Worm (Caenorhabditis elegans) whole organism, L1 larva: ENCODE measurements around the gene unc-60.
A peak's percentile ranks its signal among the peaks of the same experiment; 100 is the strongest.

Experiments
- C04F5.9 ChIP-seq: sonication (generic microtip); optimal IDR thresholded peaks from 2 replicates; lab custom pipeline; 2016; ENCODE audit warnings: missing genetic modification characterization, missing compliant biosample characterization
- C16A3.4 ChIP-seq: fragments of 150-350 bp; optimal IDR thresholded peaks from 2 replicates; lab custom pipeline; 2014; ENCODE audit warnings: missing biosample characterization, missing genetic modification characterization
- F16B12.6 ChIP-seq: fragments of 150-350 bp; optimal IDR thresholded peaks from 2 replicates; lab custom pipeline; 2014; ENCODE audit warnings: missing biosample characterization, missing genetic modification characterization
- ama-1 ChIP-seq: fragments of 150-350 bp; optimal IDR thresholded peaks from 2 replicates; lab custom pipeline; 2014
- blmp-1 ChIP-seq: fragments of 150-350 bp; optimal IDR thresholded peaks from 2 replicates; lab custom pipeline; 2014; ENCODE audit warnings: missing biosample characterization, missing genetic modification characterization
- ceh-82 ChIP-seq, 3 experiments: fragments of 150-350 bp in 1 of 3; sonication (generic microtip) in 2 of 3; optimal IDR thresholded peaks; 2 replicates each; lab custom pipeline; 2014 to 2017; ENCODE audit warnings: missing biosample characterization in 3 of 3, missing genetic modification characterization in 3 of 3
- ceh-90 ChIP-seq: sonication (generic microtip); optimal IDR thresholded peaks from 2 replicates; lab custom pipeline; 2016; ENCODE audit warnings: missing genetic modification characterization, missing compliant biosample characterization
- dpl-1 ChIP-seq, 3 experiments: fragments of 150-350 bp in 2 of 3; sonication (generic microtip) in 1 of 3; optimal IDR thresholded peaks; 2 replicates each; lab custom pipeline; 2014 to 2017; ENCODE audit warnings: missing biosample characterization in 3 of 3, missing genetic modification characterization in 3 of 3, missing genetic modification reagents in 3 of 3
- dsc-1 ChIP-seq: sonication (generic microtip); optimal IDR thresholded peaks from 2 replicates; lab custom pipeline; 2016; ENCODE audit warnings: mild to moderate bottlenecking, missing genetic modification characterization, missing compliant biosample characterization
- efl-1 ChIP-seq, 4 experiments: fragments of 150-350 bp; optimal IDR thresholded peaks in 3 of 4; peaks in 1 of 4; 1 replicate in 1 of 4; 2 replicates in 3 of 4; lab custom pipeline; 2014; ENCODE audit warnings: missing biosample characterization in 2 of 4, missing genetic modification characterization in 2 of 4, missing genetic modification reagents in 2 of 4
- efl-3 ChIP-seq: fragments of 200-800 bp; sonication (Bioruptor generic); optimal IDR thresholded peaks from 2 replicates; lab custom pipeline; 2018; ENCODE audit warnings: mild to moderate bottlenecking, missing genetic modification characterization, missing compliant biosample characterization
- egl-27 ChIP-seq, 2 experiments: fragments of 150-350 bp in 1 of 2; sonication (generic microtip); optimal IDR thresholded peaks; 3 replicates each; lab custom pipeline; 2017 to 2018; ENCODE audit warnings: missing biosample characterization in 2 of 2, missing genetic modification characterization in 2 of 2, missing genetic modification reagents in 2 of 2
- elt-2 ChIP-seq: sonication (generic microtip); optimal IDR thresholded peaks from 2 replicates; lab custom pipeline; 2016; ENCODE audit warnings: missing genetic modification characterization, mild to moderate bottlenecking, inconsistent platforms, missing compliant biosample characterization, missing genetic modification reagents
- elt-3 ChIP-seq, 6 experiments: fragments of 150-350 bp in 1 of 6; sonication (generic microtip); optimal IDR thresholded peaks; 2 replicates each; lab custom pipeline; 2017 to 2018; ENCODE audit warnings: missing biosample characterization in 6 of 6, missing genetic modification characterization in 6 of 6, inconsistent platforms in 1 of 6
- fkh-8 ChIP-seq: sonication (generic microtip); optimal IDR thresholded peaks from 2 replicates; lab custom pipeline; 2016; ENCODE audit warnings: mild to moderate bottlenecking, missing genetic modification characterization, missing compliant biosample characterization
- hlh-4 ChIP-seq: sonication (generic microtip); optimal IDR thresholded peaks from 2 replicates; lab custom pipeline; 2016; ENCODE audit warnings: mild to moderate bottlenecking, missing genetic modification characterization, missing compliant biosample characterization
- hpl-2 ChIP-seq: fragments of 150-350 bp; optimal IDR thresholded peaks from 2 replicates; lab custom pipeline; 2014; ENCODE audit warnings: missing biosample characterization, missing genetic modification reagents, missing genetic modification characterization
- irx-1 ChIP-seq: sonication (generic microtip); optimal IDR thresholded peaks from 2 replicates; lab custom pipeline; 2016; ENCODE audit warnings: missing genetic modification characterization, missing compliant biosample characterization
- isw-1 ChIP-seq: fragments of 200-800 bp; sonication (Bioruptor generic); IDR thresholded peaks from 2 replicates; pipeline ENCODE4 v1.3.6; 2022; ENCODE audit warnings: missing genetic modification characterization, missing compliant biosample characterization
- jun-1 ChIP-seq: fragments of 150-350 bp; optimal IDR thresholded peaks from 2 replicates; lab custom pipeline; 2014; ENCODE audit warnings: missing biosample characterization, missing genetic modification reagents, missing genetic modification characterization
- lin-13 ChIP-seq: fragments of 150-350 bp; optimal IDR thresholded peaks from 2 replicates; lab custom pipeline; 2014; ENCODE audit warnings: missing biosample characterization, missing genetic modification reagents, missing genetic modification characterization
- lin-14 ChIP-seq: fragments of 200-800 bp; sonication (Bioruptor generic); optimal IDR thresholded peaks from 2 replicates; lab custom pipeline; 2018; ENCODE audit warnings: mild to moderate bottlenecking, missing genetic modification characterization, moderate library complexity, missing compliant biosample characterization
- lin-35 ChIP-seq, 2 experiments: fragments of 150-350 bp; optimal IDR thresholded peaks; 2 replicates each; lab custom pipeline; 2014; ENCODE audit warnings: missing biosample characterization in 2 of 2, missing genetic modification characterization in 2 of 2, missing genetic modification reagents in 2 of 2
- lsy-2 ChIP-seq, 2 experiments: fragments of 150-350 bp; optimal IDR thresholded peaks; 2 replicates each; lab custom pipeline; 2014; ENCODE audit warnings: missing biosample characterization in 2 of 2, missing genetic modification characterization in 2 of 2
- mdl-1 ChIP-seq, 2 experiments: fragments of 150-350 bp; optimal IDR thresholded peaks; 2 replicates each; lab custom pipeline; 2014 to 2017; ENCODE audit warnings: missing biosample characterization in 2 of 2, missing genetic modification characterization in 2 of 2, inconsistent platforms in 1 of 2
- mep-1 ChIP-seq: fragments of 150-350 bp; optimal IDR thresholded peaks from 2 replicates; lab custom pipeline; 2014; ENCODE audit warnings: missing biosample characterization, missing genetic modification characterization
- nhr-19 ChIP-seq: fragments of 200-800 bp; sonication (Bioruptor generic); conservative IDR thresholded peaks from 2 replicates; pipeline ENCODE4 v1.3.6; 2022; ENCODE audit warnings: missing genetic modification characterization, missing compliant biosample characterization
- nhr-20 ChIP-seq: sonication (generic microtip); optimal IDR thresholded peaks from 2 replicates; lab custom pipeline; 2016; ENCODE audit warnings: mild to moderate bottlenecking, missing genetic modification characterization, missing compliant biosample characterization
- nhr-47 ChIP-seq: sonication (generic microtip); optimal IDR thresholded peaks from 2 replicates; lab custom pipeline; 2016; ENCODE audit warnings: mild to moderate bottlenecking, missing genetic modification characterization, moderate library complexity, missing compliant biosample characterization
- nhr-71 ChIP-seq: sonication (generic microtip); optimal IDR thresholded peaks from 2 replicates; lab custom pipeline; 2016; ENCODE audit warnings: mild to moderate bottlenecking, missing genetic modification characterization, moderate library complexity, missing compliant biosample characterization
- nhr-77 ChIP-seq: fragments of 150-350 bp; optimal IDR thresholded peaks from 2 replicates; lab custom pipeline; 2014; ENCODE audit warnings: missing biosample characterization, missing genetic modification characterization
- nhr-85 ChIP-seq: sonication (generic microtip); peaks from one replicate; lab custom pipeline; 2016; ENCODE audit warnings: missing genetic modification characterization, inconsistent platforms, missing compliant biosample characterization
- nhr-90 ChIP-seq: sonication (generic microtip); optimal IDR thresholded peaks from 2 replicates; lab custom pipeline; 2016; ENCODE audit warnings: mild to moderate bottlenecking, missing genetic modification characterization, missing compliant biosample characterization; ENCODE audit not compliant: poor library complexity
- pqm-1 ChIP-seq: sonication (generic microtip); optimal IDR thresholded peaks from 3 replicates; lab custom pipeline; 2017; ENCODE audit warnings: missing biosample characterization, missing genetic modification characterization
- rnt-1 ChIP-seq: sonication (generic microtip); optimal IDR thresholded peaks from 2 replicates; lab custom pipeline; 2016; ENCODE audit warnings: mild to moderate bottlenecking, missing genetic modification characterization, moderate library complexity, missing compliant biosample characterization
- skn-1 ChIP-seq: fragments of 150-350 bp; optimal IDR thresholded peaks from 2 replicates; lab custom pipeline; 2014; ENCODE audit warnings: missing biosample characterization, missing genetic modification characterization
- snu-23 ChIP-seq: sonication (generic microtip); optimal IDR thresholded peaks from 2 replicates; lab custom pipeline; 2016; ENCODE audit warnings: missing genetic modification characterization, missing compliant biosample characterization
- swsn-7 ChIP-seq: sonication (generic microtip); optimal IDR thresholded peaks from 2 replicates; lab custom pipeline; 2016; ENCODE audit warnings: missing genetic modification characterization, missing compliant biosample characterization
- tbx-2 ChIP-seq: sonication (generic microtip); optimal IDR thresholded peaks from 2 replicates; lab custom pipeline; 2016; ENCODE audit warnings: missing genetic modification characterization, missing compliant biosample characterization
- unc-86 ChIP-seq: sonication (generic microtip); optimal IDR thresholded peaks from 2 replicates; lab custom pipeline; 2016; ENCODE audit warnings: missing genetic modification characterization, missing compliant biosample characterization
- xbp-1 ChIP-seq: sonication (generic microtip); optimal IDR thresholded peaks from 2 replicates; lab custom pipeline; 2016; ENCODE audit warnings: missing genetic modification characterization, missing compliant biosample characterization
- zip-4 ChIP-seq: fragments of 200-800 bp; sonication (Bioruptor generic); optimal IDR thresholded peaks from 2 replicates; lab custom pipeline; 2018; ENCODE audit warnings: mild to moderate bottlenecking, missing genetic modification characterization, moderate library complexity, missing compliant biosample characterization
- ztf-11 ChIP-seq, 2 experiments: sonication (generic microtip); optimal IDR thresholded peaks; 2 replicates each; lab custom pipeline; 2016 to 2017; ENCODE audit warnings: missing genetic modification characterization in 2 of 2, missing biosample characterization in 1 of 2, missing compliant biosample characterization in 1 of 2
- ztf-4 ChIP-seq: fragments of 150-350 bp; optimal IDR thresholded peaks from 2 replicates; lab custom pipeline; 2014; ENCODE audit warnings: missing biosample characterization, missing genetic modification characterization

The unc-60 gene

ce11 chrV:1474486-1475125, at the start of gene unc-60, which contains the start of gene F53E2.2:
unc-60 (plus strand) TSS chrV:1475086.
F53E2.2 (plus strand) TSS chrV:1475086.
- TF ChIP-seq efl-1 (optimal IDR thresholded peaks at IDR 0.05; lab: Kevin White, UChicago) (peak; percentile 49 to 57), efl-1 (GFP tag; optimal IDR thresholded peaks at IDR 0.05 in 1 of 2; lab: Kevin White, UChicago) (peak; percentile 40 to 93), blmp-1 (tag; lab: Kevin White, UChicago) (peak; percentile 49), dpl-1 (GFP tag; optimal IDR thresholded peaks at IDR 0.05; lab: Kevin White, UChicago) (peak; percentile 2 to 35 (median 19)), jun-1 (tag; lab: Kevin White, UChicago) (peak; percentile 68), nhr-47 (peak; percentile 72), isw-1 (GFP tag; lab: Robert Waterston, UW) (peak; percentile 30; the same call in 1 of the 2 replicates), ztf-4 (tag; lab: Kevin White, UChicago) (peak; percentile 72), ceh-82 (tag; optimal IDR thresholded peaks at IDR 0.05; lab: Kevin White, UChicago) (peak in 2 of 3 experiments; percentile 69 to 78), mep-1 (tag; lab: Kevin White, UChicago) (peak; percentile 59), rnt-1 (tag; lab: Kevin White, UChicago) (peak; percentile 49), tbx-2 (tag; lab: Kevin White, UChicago) (peak; percentile 68), fkh-8 (tag; lab: Kevin White, UChicago) (peak; percentile 45), snu-23 (GFP tag; lab: Kevin White, UChicago) (peak; percentile 80), elt-2 (tag; lab: Kevin White, UChicago) (peak; percentile 5), zip-4 (no peak), efl-3 (GFP tag; lab: Kevin White, UChicago) (no peak), F16B12.6 (tag; lab: Kevin White, UChicago) (no peak), nhr-77 (tag; lab: Kevin White, UChicago) (peak; percentile 59), pqm-1 (tag; lab: Kevin White, UChicago) (no peak), xbp-1 (tag; lab: Kevin White, UChicago) (peak; percentile 44), nhr-71 (tag; lab: Kevin White, UChicago) (peak; percentile 82), nhr-85 (tag; lab: Kevin White, UChicago) (peak; percentile 74), nhr-20 (tag; lab: Kevin White, UChicago) (peak; percentile 40), egl-27 (tag; optimal IDR thresholded peaks at IDR 0.05; lab: Kevin White, UChicago) (peak; percentile 34 to 46), dsc-1 (peak; percentile 46), nhr-90 (tag; lab: Kevin White, UChicago) (peak; percentile 25), ceh-90 (no peak), ama-1 (lab: Kevin White, UChicago) (no peak), C04F5.9 (tag; lab: Kevin White, UChicago) (no peak), unc-86 (peak; percentile 65), lin-13 (peak; percentile 34), elt-3 (tag; optimal IDR thresholded peaks at IDR 0.05; lab: Kevin White, UChicago) (no peak), hlh-4 (no peak), mdl-1 (tag; optimal IDR thresholded peaks at IDR 0.05; lab: Kevin White, UChicago) (peak in 1 of 2 experiments; percentile 47), C16A3.4 (peak; percentile 35), lin-14 (GFP tag; lab: Kevin White, UChicago) (peak; percentile 98), ztf-11 (tag; optimal IDR thresholded peaks at IDR 0.05; lab: Kevin White, UChicago) (peak in 1 of 2 experiments; percentile 54), swsn-7 (tag; lab: Kevin White, UChicago) (peak; percentile 60), nhr-19 (GFP tag; lab: Robert Waterston, UW) (no peak; the same call in 1 of the 2 replicates), lsy-2 (tag; optimal IDR thresholded peaks at IDR 0.05; lab: Kevin White, UChicago) (peak; percentile 15 to 56), hpl-2 (GFP tag; lab: Kevin White, UChicago) (no peak), irx-1 (tag; lab: Kevin White, UChicago) (peak; percentile 29), skn-1 (tag; lab: Kevin White, UChicago) (peak; percentile 77), lin-35 (GFP tag; optimal IDR thresholded peaks at IDR 0.05; lab: Kevin White, UChicago) (peak; percentile 45 to 69)
